Fruit fly (Drosophila melanogaster): ENCODE measurements around the gene Mfe2.

DNA sequence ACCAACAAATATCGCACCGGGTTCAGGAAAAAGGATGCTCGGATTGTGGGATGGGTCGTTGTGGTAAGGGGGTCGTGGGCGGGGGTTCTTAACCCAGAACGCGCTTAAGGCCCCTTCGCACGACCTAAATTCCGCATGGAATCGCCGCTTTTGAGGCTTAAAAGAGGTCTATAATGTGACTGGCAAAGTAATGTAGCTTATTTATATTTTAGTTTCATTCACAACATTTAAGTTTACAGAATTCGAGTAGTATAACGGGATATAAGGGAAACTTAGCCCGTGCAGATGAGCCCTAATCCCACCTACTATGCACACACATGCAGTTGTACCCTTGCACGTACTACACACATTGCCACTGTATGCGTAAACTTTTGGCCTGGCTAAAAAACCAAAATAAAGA, 8.0 kb downstream of the Mfe2 start:
- no peak for TF ChIP-seq kay (GFP tag; ENCODE audit: borderline replicate concordance)
- TF ChIP-seq CG14711 (tag; optimal IDR thresholded peaks at IDR 0.05): peak; percentile 74
- no peak for TF ChIP-seq Clk (GFP tag; optimal IDR thresholded peaks at IDR 0.05)
- TF ChIP-seq CG11617 (GFP tag; optimal IDR thresholded peaks at IDR 0.05): peak; percentile 80
- peak; percentile 81 for TF ChIP-seq Hr96 (GFP tag; optimal IDR thresholded peaks at IDR 0.05)
- TF ChIP-seq toe (GFP tag; optimal IDR thresholded peaks at IDR 0.05): peak; percentile 66
- TF ChIP-seq CG12768 (GFP tag; optimal IDR thresholded peaks at IDR 0.05): peak; percentile 68

All from whole organism, adult.